Worm (Caenorhabditis elegans) whole organism, L3 larva: ENCODE results near the gene srw-120.

ENCODE experiments used
- lin-15B ChIP-seq: fragments of 150-350 bp; optimal IDR thresholded peaks from 2 replicates; lab custom pipeline; 2014; ENCODE audit warnings: missing biosample characterization, missing genetic modification characterization
- nhr-76 ChIP-seq: fragments of 150-350 bp; sonication (generic microtip); optimal IDR thresholded peaks from 5 replicates; lab custom pipeline; 2014; ENCODE audit warnings: missing biosample characterization, missing genetic modification characterization
- pqm-1 ChIP-seq: fragments of 150-350 bp; optimal IDR thresholded peaks from 2 replicates; lab custom pipeline; 2017; ENCODE audit warnings: missing biosample characterization, missing genetic modification characterization, inconsistent platforms

ce11 chrV:3034236-3034635 is 38.2 kb upstream of the srw-120 start, which contains the start of gene srw-8:
- TF ChIP-seq nhr-76 (tag; lab: Kevin White, UChicago) (no peak), lin-15B (tag; lab: Kevin White, UChicago) (no peak), pqm-1 (tag; lab: Kevin White, UChicago) (no peak)
